Worm (Caenorhabditis elegans) whole organism, L4 larva: ENCODE results near the gene ZK470.2.
A peak's percentile ranks its signal among the peaks of the same experiment; 100 is the strongest.

ENCODE experiments used
- F44E2.7 ChIP-seq: fragments of 200-800 bp; sonication (Bioruptor generic); IDR thresholded peaks from 2 replicates; pipeline ENCODE4 v2.1.2; 2022; ENCODE audit warnings: missing genetic modification characterization, missing compliant biosample characterization
- T26A8.4 ChIP-seq: fragments of 200-800 bp; sonication (Bioruptor generic); IDR thresholded peaks from 2 replicates; pipeline ENCODE4 v1.3.6; 2022; ENCODE audit warnings: missing genetic modification characterization, missing compliant biosample characterization
- Y5F2A.4 ChIP-seq: fragments of 200-800 bp; sonication (Bioruptor generic); optimal IDR thresholded peaks from 2 replicates; lab custom pipeline; 2018; ENCODE audit warnings: mild to moderate bottlenecking, missing genetic modification characterization, missing compliant biosample characterization
- Y75B8A.6 ChIP-seq: fragments of 200-800 bp; sonication (Bioruptor generic); IDR thresholded peaks from 2 replicates; pipeline ENCODE4 v1.3.6; 2022; ENCODE audit warnings: missing genetic modification reagents, missing genetic modification characterization, missing compliant biosample characterization
- ZK546.5 ChIP-seq, 2 experiments: sonication (generic microtip); optimal IDR thresholded peaks; 2 replicates each; lab custom pipeline; 2017; ENCODE audit warnings: missing biosample characterization in 2 of 2, missing genetic modification characterization in 2 of 2
- aha-1 ChIP-seq: fragments of 150-350 bp; peaks from one replicate; lab custom pipeline; 2014; ENCODE audit warnings: missing biosample characterization, missing genetic modification characterization
- attf-4 ChIP-seq: sonication (generic microtip); optimal IDR thresholded peaks from 3 replicates; lab custom pipeline; 2017; ENCODE audit warnings: missing biosample characterization, missing genetic modification characterization
- ceh-20 ChIP-seq: fragments of 200-800 bp; sonication (Bioruptor generic); IDR thresholded peaks from 2 replicates; pipeline ENCODE4 v1.3.6; 2022; ENCODE audit warnings: missing genetic modification reagents, missing genetic modification characterization, missing compliant biosample characterization
- ceh-32 ChIP-seq: sonication (generic microtip); optimal IDR thresholded peaks from 2 replicates; lab custom pipeline; 2016; ENCODE audit warnings: mild to moderate bottlenecking, missing genetic modification characterization, missing compliant biosample characterization; ENCODE audit not compliant: poor library complexity
- ceh-62 ChIP-seq: sonication (generic microtip); optimal IDR thresholded peaks from 2 replicates; lab custom pipeline; 2017; ENCODE audit warnings: missing biosample characterization, missing genetic modification characterization
- ceh-82 ChIP-seq: sonication (generic microtip); optimal IDR thresholded peaks from 2 replicates; lab custom pipeline; 2017; ENCODE audit warnings: missing biosample characterization, missing genetic modification characterization
- ctbp-1 ChIP-seq: fragments of 200-800 bp; sonication (Bioruptor generic); IDR thresholded peaks from 2 replicates; pipeline ENCODE4 v1.3.6; 2022; ENCODE audit warnings: missing genetic modification reagents, missing genetic modification characterization, missing compliant biosample characterization
- daf-12 ChIP-seq: fragments of 150-350 bp; optimal IDR thresholded peaks from 2 replicates; lab custom pipeline; 2014; ENCODE audit warnings: missing biosample characterization, missing genetic modification reagents, missing genetic modification characterization
- daf-8 ChIP-seq: fragments of 200-800 bp; sonication (Bioruptor generic); IDR thresholded peaks from 2 replicates; pipeline ENCODE4 v1.3.6; 2022; ENCODE audit warnings: missing genetic modification characterization, missing compliant biosample characterization
- dmd-6 ChIP-seq: fragments of 200-800 bp; sonication (Bioruptor generic); IDR thresholded peaks from 2 replicates; pipeline ENCODE4 v1.3.6; 2022; ENCODE audit warnings: missing genetic modification reagents, missing genetic modification characterization, missing compliant biosample characterization
- duxl-1 ChIP-seq: sonication (generic microtip); optimal IDR thresholded peaks from 2 replicates; lab custom pipeline; 2016; ENCODE audit warnings: mild to moderate bottlenecking, missing genetic modification characterization, moderate library complexity, missing compliant biosample characterization; ENCODE audit not compliant: poor library complexity
- dve-1 ChIP-seq: sonication (generic microtip); optimal IDR thresholded peaks from 2 replicates; lab custom pipeline; 2017; ENCODE audit warnings: antibody characterized with exemption, mild to moderate bottlenecking, missing genetic modification characterization, missing compliant biosample characterization; ENCODE audit not compliant: insufficient read depth
- egl-27 ChIP-seq: sonication (generic microtip); optimal IDR thresholded peaks from 3 replicates; lab custom pipeline; 2017; ENCODE audit warnings: missing biosample characterization, missing genetic modification reagents, missing genetic modification characterization
- egl-43 ChIP-seq: fragments of 200-800 bp; sonication (Bioruptor generic); IDR thresholded peaks from 2 replicates; pipeline ENCODE4 v1.3.6; 2022; ENCODE audit warnings: missing genetic modification reagents, missing genetic modification characterization, missing compliant biosample characterization
- hlh-11 ChIP-seq: fragments of 200-800 bp; sonication (Bioruptor generic); optimal IDR thresholded peaks from 2 replicates; lab custom pipeline; 2018; ENCODE audit warnings: mild to moderate bottlenecking, missing genetic modification characterization, missing compliant biosample characterization
- hlh-30 ChIP-seq: sonication (generic microtip); optimal IDR thresholded peaks from 2 replicates; lab custom pipeline; 2017; ENCODE audit warnings: antibody characterized with exemption, mild to moderate bottlenecking, missing genetic modification characterization, missing compliant biosample characterization; ENCODE audit not compliant: insufficient read depth
- jun-1 ChIP-seq: fragments of 150-350 bp; optimal IDR thresholded peaks from 2 replicates; lab custom pipeline; 2014; ENCODE audit warnings: missing biosample characterization, missing genetic modification reagents, missing genetic modification characterization
- lin-1 ChIP-seq: fragments of 200-800 bp; sonication (Bioruptor generic); IDR thresholded peaks from 2 replicates; pipeline ENCODE4 v1.3.6; 2022; ENCODE audit warnings: missing genetic modification reagents, missing genetic modification characterization, missing compliant biosample characterization
- lin-13 ChIP-seq: fragments of 150-350 bp; optimal IDR thresholded peaks from 2 replicates; lab custom pipeline; 2014; ENCODE audit warnings: missing biosample characterization, missing genetic modification reagents, missing genetic modification characterization
- lin-15B ChIP-seq: fragments of 150-350 bp; sonication (generic microtip); optimal IDR thresholded peaks from 3 replicates; lab custom pipeline; 2014; ENCODE audit warnings: missing biosample characterization, missing genetic modification characterization
- lin-39 ChIP-seq: fragments of 150-350 bp; optimal IDR thresholded peaks from 2 replicates; lab custom pipeline; 2014; ENCODE audit warnings: missing biosample characterization, missing genetic modification reagents, missing genetic modification characterization
- lsy-2 ChIP-seq, 2 experiments: fragments of 150-350 bp in 1 of 2; sonication (generic microtip) in 1 of 2; optimal IDR thresholded peaks; 2 replicates each; lab custom pipeline; 2014 to 2017; ENCODE audit warnings: missing biosample characterization in 2 of 2, missing genetic modification characterization in 2 of 2
- mes-2 ChIP-seq: sonication (generic microtip); optimal IDR thresholded peaks from 2 replicates; lab custom pipeline; 2016; ENCODE audit warnings: missing genotype, mild to moderate bottlenecking, missing genetic modification characterization, missing compliant biosample characterization; ENCODE audit not compliant: poor library complexity, severe bottlenecking
- nhr-111 ChIP-seq: fragments of 200-800 bp; sonication (Bioruptor generic); optimal IDR thresholded peaks from 2 replicates; lab custom pipeline; 2018; ENCODE audit warnings: mild to moderate bottlenecking, missing genetic modification characterization, missing compliant biosample characterization
- nhr-237 ChIP-seq: sonication (generic microtip); optimal IDR thresholded peaks from 2 replicates; lab custom pipeline; 2017; ENCODE audit warnings: missing biosample characterization, missing genetic modification characterization
- nhr-25 ChIP-seq: sonication (generic microtip); optimal IDR thresholded peaks from 2 replicates; lab custom pipeline; 2017; ENCODE audit warnings: missing genetic modification characterization, mild to moderate bottlenecking, missing compliant biosample characterization, antibody characterized with exemption, moderate library complexity, borderline replicate concordance; ENCODE audit not compliant: insufficient read depth
- nhr-42 ChIP-seq: fragments of 200-800 bp; sonication (Bioruptor generic); IDR thresholded peaks from 2 replicates; pipeline ENCODE4 v1.3.6; 2022; ENCODE audit warnings: missing genetic modification characterization, missing compliant biosample characterization
- nhr-48 ChIP-seq: sonication (generic microtip); optimal IDR thresholded peaks from 2 replicates; lab custom pipeline; 2016; ENCODE audit warnings: mild to moderate bottlenecking, missing genetic modification characterization, missing compliant biosample characterization
- nhr-6 ChIP-seq: fragments of 150-350 bp; optimal IDR thresholded peaks from 2 replicates; lab custom pipeline; 2014; ENCODE audit warnings: missing biosample characterization, missing genetic modification characterization
- nhr-77 ChIP-seq: fragments of 150-350 bp; optimal IDR thresholded peaks from 2 replicates; lab custom pipeline; 2014; ENCODE audit warnings: missing biosample characterization, missing genetic modification characterization
- pha-4 ChIP-seq, 2 experiments: fragments of 150-350 bp in 1 of 2; fragments of 200-800 bp in 1 of 2; sonication (Bioruptor generic) in 1 of 2; IDR thresholded peaks in 1 of 2; optimal IDR thresholded peaks in 1 of 2; 2 replicates each; pipeline versions ENCODE4 v1.3.6 to Lab custom; 2014 to 2022; ENCODE audit warnings: missing genetic modification characterization in 2 of 2, missing genetic modification reagents in 2 of 2, missing biosample characterization in 1 of 2, missing compliant biosample characterization in 1 of 2
- php-3 ChIP-seq: fragments of 200-800 bp; sonication (Bioruptor generic); IDR thresholded peaks from 2 replicates; pipeline ENCODE4 v1.3.6; 2022; ENCODE audit warnings: missing genetic modification reagents, missing genetic modification characterization, missing compliant biosample characterization
- rbr-2 ChIP-seq: sonication (generic microtip); optimal IDR thresholded peaks from 2 replicates; lab custom pipeline; 2016; ENCODE audit warnings: missing genotype, missing genetic modification characterization, missing compliant biosample characterization
- skn-1 ChIP-seq: fragments of 150-350 bp; optimal IDR thresholded peaks from 2 replicates; lab custom pipeline; 2014; ENCODE audit warnings: missing biosample characterization, missing genetic modification characterization
- snpc-1.2 ChIP-seq: fragments of 200-800 bp; sonication (Bioruptor generic); IDR thresholded peaks from 2 replicates; pipeline ENCODE4 v1.3.6; 2022; ENCODE audit warnings: missing genetic modification reagents, missing genetic modification characterization, missing compliant biosample characterization
- tag-97 ChIP-seq: fragments of 200-800 bp; sonication (Bioruptor generic); IDR thresholded peaks from 2 replicates; pipeline ENCODE4 v1.3.6; 2022; ENCODE audit warnings: missing genetic modification characterization, missing compliant biosample characterization
- tra-1 ChIP-seq: fragments of 200-800 bp; sonication (Bioruptor generic); IDR thresholded peaks from 2 replicates; pipeline ENCODE4 v1.3.6; 2022; ENCODE audit warnings: missing genetic modification reagents, missing genetic modification characterization, missing compliant biosample characterization
- zag-1 ChIP-seq: fragments of 150-350 bp; optimal IDR thresholded peaks from 2 replicates; lab custom pipeline; 2014; ENCODE audit warnings: missing biosample characterization, missing genetic modification characterization
- zip-11 ChIP-seq: fragments of 200-800 bp; sonication (Bioruptor generic); IDR thresholded peaks from 2 replicates; pipeline ENCODE4 v1.3.6; 2022; ENCODE audit warnings: missing genetic modification characterization, missing compliant biosample characterization
- zip-2 ChIP-seq: fragments of 150-350 bp; optimal IDR thresholded peaks from 2 replicates; lab custom pipeline; 2014; ENCODE audit warnings: missing biosample characterization, missing genetic modification characterization

Gene ZK470.2

ce11 chrX:4137452-4138164 is 2.7 kb downstream of the ZK470.2 start (continued):
- TF ChIP-seq duxl-1 (tag; lab: Kevin White, UChicago) = no peak
- TF ChIP-seq nhr-77 (tag; lab: Kevin White, UChicago) = peak; percentile 49
- TF ChIP-seq ctbp-1 = peak; percentile 59
- TF ChIP-seq jun-1 (tag; lab: Kevin White, UChicago) = no peak
- TF ChIP-seq attf-4 (tag; lab: Kevin White, UChicago) = no peak
- TF ChIP-seq zip-2 (tag; lab: Kevin White, UChicago) = no peak
- 0 out of 2 replicates have a peak, but pooled peaks have one; percentile 10 for TF ChIP-seq ceh-20 (GFP tag; lab: Robert Waterston, UW)
- TF ChIP-seq rbr-2 (tag; lab: Kevin White, UChicago) = peak; percentile 53
- TF ChIP-seq nhr-25 (tag; lab: Kevin White, UChicago) = no peak
- TF ChIP-seq zag-1 (tag; lab: Kevin White, UChicago) = no peak
- 0 out of 2 replicates have a peak, but pooled peaks have one; percentile 9 for TF ChIP-seq lin-1
- TF ChIP-seq zip-11 (GFP tag; lab: Robert Waterston, UW) = no peak
- TF ChIP-seq tag-97 = no peak
- TF ChIP-seq skn-1 = no peak
- no peak for TF ChIP-seq ZK546.5 (tag; optimal IDR thresholded peaks at IDR 0.05; lab: Kevin White, UChicago)
- TF ChIP-seq nhr-48 (tag; lab: Kevin White, UChicago) = peak; percentile 55
- no peak for TF ChIP-seq nhr-237
- TF ChIP-seq snpc-1.2 (GFP tag; lab: Robert Waterston, UW) = no peak
- TF ChIP-seq Y5F2A.4 (GFP tag; lab: Kevin White, UChicago) = no peak
- TF ChIP-seq dve-1 (tag; lab: Kevin White, UChicago) = peak; percentile 30
- no peak for TF ChIP-seq ceh-62 (tag; lab: Kevin White, UChicago)
- TF ChIP-seq daf-8 (GFP tag; lab: Robert Waterston, UW) = no peak
- TF ChIP-seq T26A8.4 (GFP tag; lab: Robert Waterston, UW) = peak; percentile 22; the same call in 1 of the 2 replicates
- no peak for TF ChIP-seq pha-4 (GFP tag; IDR thresholded peaks at IDR 0.05; lab: Robert Waterston, UW)
- no peak for TF ChIP-seq pha-4 (tag; optimal IDR thresholded peaks at IDR 0.05; lab: Kevin White, UChicago)
- TF ChIP-seq aha-1 (tag; lab: Kevin White, UChicago) = peak; percentile 29
- TF ChIP-seq lin-39 (tag; lab: Kevin White, UChicago) = no peak
- TF ChIP-seq daf-12 (tag; lab: Kevin White, UChicago) = no peak
- no peak for TF ChIP-seq nhr-6 (tag; lab: Kevin White, UChicago)
- TF ChIP-seq ceh-32 (tag; lab: Kevin White, UChicago) = no peak
- no peak for TF ChIP-seq ceh-82 (tag; lab: Kevin White, UChicago)
- TF ChIP-seq lin-13 (GFP tag; lab: Kevin White, UChicago) = no peak
- no peak for TF ChIP-seq tra-1 (GFP tag; lab: Robert Waterston, UW)
- no peak for TF ChIP-seq F44E2.7 (GFP tag; lab: Robert Waterston, UW)
- TF ChIP-seq nhr-42 (GFP tag; lab: Robert Waterston, UW) = peak; percentile 47; the same call in 1 of the 2 replicates
- TF ChIP-seq lsy-2 (tag; optimal IDR thresholded peaks at IDR 0.05; lab: Kevin White, UChicago) = peak in 1 of 2 experiments; percentile 21
- peak; percentile 45 for TF ChIP-seq dmd-6 (GFP tag; lab: Robert Waterston, UW)
- peak; percentile 33 for TF ChIP-seq mes-2 (tag; lab: Kevin White, UChicago)
- no peak for TF ChIP-seq Y75B8A.6 (GFP tag; lab: Robert Waterston, UW)
- TF ChIP-seq hlh-11 (tag; lab: Kevin White, UChicago) = peak; percentile 64
- TF ChIP-seq egl-27 (tag; lab: Kevin White, UChicago) = no peak
- TF ChIP-seq nhr-111 (GFP tag; lab: Kevin White, UChicago) = no peak
- TF ChIP-seq egl-43 (GFP tag; lab: Robert Waterston, UW) = no peak
- no peak for TF ChIP-seq php-3 (GFP tag; lab: Robert Waterston, UW)
- no peak for TF ChIP-seq lin-15B (tag; lab: Kevin White, UChicago)
- peak; percentile 9 for TF ChIP-seq hlh-30 (tag; lab: Kevin White, UChicago)
